Fruit fly (Drosophila melanogaster): ENCODE results near the gene CG43133.

CG43133 gene

DNA sequence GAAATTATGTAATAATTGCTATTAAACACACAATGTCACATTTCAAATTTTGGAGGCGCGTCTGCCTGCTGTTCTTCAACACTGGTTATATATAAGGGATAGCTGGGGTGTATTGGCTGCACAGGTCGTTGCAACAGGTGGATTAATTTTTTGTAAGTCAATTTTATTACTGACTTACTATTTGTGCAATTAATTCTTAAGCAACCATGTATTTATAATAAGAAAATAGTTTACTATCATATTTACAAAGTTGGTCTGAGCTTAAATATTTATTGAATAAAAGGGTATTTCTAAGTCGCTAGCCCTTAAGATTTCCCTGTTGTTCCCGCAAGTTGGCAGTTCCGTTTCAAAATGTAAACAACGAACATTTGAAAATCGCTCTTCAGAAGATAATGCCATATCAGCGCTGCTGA lies 37.2 kb downstream of the CG43133 start, which contains the start of gene RhoGAP16F (continued):
- no peak for TF ChIP-seq tna (GFP tag; IDR thresholded peaks at IDR 0.05; ENCODE audit: partially characterized antibody)
- peak; percentile 67 for TF ChIP-seq nerfin-1 (tag; optimal IDR thresholded peaks at IDR 0.05)
- no peak for TF ChIP-seq pfk (GFP tag; optimal IDR thresholded peaks at IDR 0.05)
- TF ChIP-seq CTCF (GFP tag; optimal IDR thresholded peaks at IDR 0.05), result peak; percentile 26
- peak; percentile 73 for TF ChIP-seq cwo (GFP tag; optimal IDR thresholded peaks at IDR 0.05)
- TF ChIP-seq twi (tag; optimal IDR thresholded peaks at IDR 0.05), result peak; percentile 64
- TF ChIP-seq unpg (GFP tag; optimal IDR thresholded peaks at IDR 0.05), result peak; percentile 88
- TF ChIP-seq ara (GFP tag; IDR thresholded peaks at IDR 0.05), result peak; percentile 79
- peak; percentile 87 for TF ChIP-seq HmgZ (tag; optimal IDR thresholded peaks at IDR 0.05)
- peak; percentile 71; the same call in 1 of the 2 replicates for TF ChIP-seq Oaz (GFP tag; IDR thresholded peaks at IDR 0.05)
- peak; percentile 80 for TF ChIP-seq CG10147 (GFP tag; optimal IDR thresholded peaks at IDR 0.05)
- peak; percentile 95 for TF ChIP-seq sens (GFP tag)
- 0 out of 2 replicates have a peak, but pooled peaks have one; percentile 24 for TF ChIP-seq CG16779 (GFP tag; IDR thresholded peaks at IDR 0.05)
- no peak for TF ChIP-seq CG8359 (GFP tag; optimal IDR thresholded peaks at IDR 0.05; ENCODE audit: borderline replicate concordance)
- TF ChIP-seq CG18619 (GFP tag; optimal IDR thresholded peaks at IDR 0.05), result peak; percentile 79
- TF ChIP-seq Dll (GFP tag; IDR thresholded peaks at IDR 0.05; ENCODE audit: partially characterized antibody), result no peak
- peak; percentile 48 for TF ChIP-seq CG8089 (GFP tag; optimal IDR thresholded peaks at IDR 0.05)
- TF ChIP-seq knrl (GFP tag; IDR thresholded peaks at IDR 0.05; ENCODE audit: partially characterized antibody), result peak; percentile 7; the same call in 1 of the 3 replicates
- peak; percentile 90 for TF ChIP-seq CoRest (tag; optimal IDR thresholded peaks at IDR 0.05)
- no peak for TF ChIP-seq Lpt (GFP tag; optimal IDR thresholded peaks at IDR 0.05)
- TF ChIP-seq slp2 (GFP tag; optimal IDR thresholded peaks at IDR 0.05), result peak; percentile 63
- TF ChIP-seq Atf3 (GFP tag; optimal IDR thresholded peaks at IDR 0.05), result peak; percentile 80
- peak; percentile 64 for TF ChIP-seq CG11560 (tag; IDR thresholded peaks at IDR 0.05)
- peak; percentile 92 for TF ChIP-seq Xbp1 (GFP tag; optimal IDR thresholded peaks at IDR 0.05)
- peak; percentile 64 for TF ChIP-seq croc (GFP tag; conservative IDR thresholded peaks at IDR 0.05)
- no peak for TF ChIP-seq CG42726 (GFP tag; IDR thresholded peaks at IDR 0.05; ENCODE audit: partially characterized antibody)
- peak; percentile 29 for TF ChIP-seq mirr (GFP tag; optimal IDR thresholded peaks at IDR 0.05)
- peak; percentile 47 for TF ChIP-seq onecut (GFP tag; IDR thresholded peaks at IDR 0.05)
- peak; percentile 63 for TF ChIP-seq Antp (GFP tag; optimal IDR thresholded peaks at IDR 0.05)
- peak; percentile 84 for TF ChIP-seq chn (GFP tag; optimal IDR thresholded peaks at IDR 0.05)
- TF ChIP-seq dimm (GFP tag; IDR thresholded peaks at IDR 0.05), result peak; percentile 48; the same call in 1 of the 2 replicates
- peak; percentile 84 for TF ChIP-seq CG11504 (tag; optimal IDR thresholded peaks at IDR 0.05)
- peak; percentile 92 for TF ChIP-seq CG2120 (GFP tag; optimal IDR thresholded peaks at IDR 0.05)
- peak; percentile 88 for TF ChIP-seq CG1602 (GFP tag; optimal IDR thresholded peaks at IDR 0.05)
- TF ChIP-seq CG2202 (tag; optimal IDR thresholded peaks at IDR 0.05), result peak; percentile 72
- TF ChIP-seq Dip3 (GFP tag; optimal IDR thresholded peaks at IDR 0.05), result peak; percentile 79
- TF ChIP-seq Adf1 (GFP tag; IDR thresholded peaks at IDR 0.05), result peak; percentile 41; the same call in 1 of the 2 replicates
- peak; percentile 79 for TF ChIP-seq zfh2 (GFP tag; optimal IDR thresholded peaks at IDR 0.05)
- no peak for TF ChIP-seq Hey (tag; optimal IDR thresholded peaks at IDR 0.05)
- TF ChIP-seq gt (GFP tag; IDR thresholded peaks at IDR 0.05), result no peak; the same call in 1 of the 2 replicates
- peak; percentile 71 for TF ChIP-seq CG7271 (tag; optimal IDR thresholded peaks at IDR 0.05)
- no peak for TF ChIP-seq GATAe (GFP tag; conservative IDR thresholded peaks at IDR 0.05)
- no peak for TF ChIP-seq Trl (optimal IDR thresholded peaks at IDR 0.05)
- peak; percentile 78 for TF ChIP-seq Trl (GFP tag; optimal IDR thresholded peaks at IDR 0.05)
- peak; percentile 78 for TF ChIP-seq E2f1 (GFP tag; IDR thresholded peaks at IDR 0.05)
- peak; percentile 54; the same call in 1 of the 2 replicates for TF ChIP-seq Taf1 (GFP tag; IDR thresholded peaks at IDR 0.05)
- peak; percentile 77 for TF ChIP-seq CG14667 (GFP tag; IDR thresholded peaks at IDR 0.05)
- TF ChIP-seq pho (GFP tag; optimal IDR thresholded peaks at IDR 0.05), result peak; percentile 82
- peak; percentile 78 for TF ChIP-seq Six4 (GFP tag; optimal IDR thresholded peaks at IDR 0.05)
- peak; percentile 85 for TF ChIP-seq Rfx (GFP tag; IDR thresholded peaks at IDR 0.05)
- peak; percentile 52 for TF ChIP-seq CG3163 (GFP tag; optimal IDR thresholded peaks at IDR 0.05)
- TF ChIP-seq gsb (GFP tag; IDR thresholded peaks at IDR 0.05), result peak; percentile 54; the same call in 1 of the 2 replicates
